Worm (Caenorhabditis elegans) whole organism, dauer: Measurements from ENCODE around the gene F02C9.1.
"Not testable (repeated sequence)": the region's sequence is repeated elsewhere in the genome, so short reads cannot be mapped to it uniquely, and the experiment has no call there.

Experiments
- unc-62 ChIP-seq: sonication (generic microtip); optimal IDR thresholded peaks from 2 replicates; lab custom pipeline; 2017; ENCODE audit warnings: missing biosample characterization, missing genetic modification reagents, missing genetic modification characterization

The F02C9.1 gene

ce11 chrV:3138488-3138887 lies at the start of gene F02C9.1, which contains the start of gene irld-3:
F02C9.1 (plus strand) TSS chrV:3138703.
irld-3 (minus strand) TSS chrV:3138588.
- TF ChIP-seq unc-62 = no peak

DNA sequence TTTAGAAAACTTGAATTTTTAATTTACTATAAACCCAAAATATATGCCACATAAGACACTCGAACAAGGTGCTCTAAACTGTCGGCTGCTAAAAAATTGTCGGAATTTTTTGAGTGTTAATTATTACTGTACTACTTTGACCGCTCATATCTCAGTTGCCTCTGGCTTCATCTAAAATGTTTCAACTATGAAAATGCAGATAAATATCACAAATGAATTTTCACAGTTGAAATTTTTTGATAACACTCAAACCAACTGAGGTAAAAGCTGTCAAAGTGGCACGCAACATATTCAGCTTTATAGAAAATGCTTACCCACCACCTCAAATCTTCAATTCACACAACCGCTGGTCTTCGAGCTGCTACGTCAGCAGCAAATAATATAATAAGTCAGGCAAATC lies 49.7 kb upstream of the F02C9.1 start, which contains the start of gene acs-21:
Gene acs-21, plus strand, starts transcription at position 301 of the 400 bp plus-strand sequence.
- no peak for TF ChIP-seq unc-62

- TF ChIP-seq unc-62 = no peak
Measured at ce11 chrV:3094351-3094750, 44.2 kb upstream of the F02C9.1 start, which contains the start of gene cyp-33C9. cyp-33C9 (minus strand) TSS chrV:3094561.

ce11 chrV:3100527-3100926 lies 38.0 kb upstream of the F02C9.1 start:
- no peak for TF ChIP-seq unc-62

DNA sequence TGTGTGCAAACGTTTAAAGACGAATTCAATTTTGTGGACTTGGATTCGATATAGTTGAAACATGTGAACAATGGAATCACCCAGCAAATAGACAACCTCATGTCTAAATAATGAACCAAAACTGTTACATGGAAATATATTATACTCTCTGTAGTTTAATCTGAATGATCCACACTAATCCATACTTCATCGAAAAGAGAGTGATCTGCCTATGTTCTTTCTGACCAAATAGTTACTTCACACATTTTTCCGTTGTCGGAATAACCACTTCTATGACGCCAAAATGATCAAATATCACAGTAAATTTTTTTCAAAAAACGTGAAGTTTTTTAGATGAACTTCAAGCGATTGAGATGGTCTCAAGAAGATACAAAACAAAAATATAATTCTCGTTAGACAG lies 36.5 kb upstream of the F02C9.1 start, which contains the start of gene Y73C8C.4:
Gene Y73C8C.4, minus strand, starts transcription at position 101 of the 400 bp plus-strand sequence.
- TF ChIP-seq unc-62 = not testable (repeated sequence)

DNA sequence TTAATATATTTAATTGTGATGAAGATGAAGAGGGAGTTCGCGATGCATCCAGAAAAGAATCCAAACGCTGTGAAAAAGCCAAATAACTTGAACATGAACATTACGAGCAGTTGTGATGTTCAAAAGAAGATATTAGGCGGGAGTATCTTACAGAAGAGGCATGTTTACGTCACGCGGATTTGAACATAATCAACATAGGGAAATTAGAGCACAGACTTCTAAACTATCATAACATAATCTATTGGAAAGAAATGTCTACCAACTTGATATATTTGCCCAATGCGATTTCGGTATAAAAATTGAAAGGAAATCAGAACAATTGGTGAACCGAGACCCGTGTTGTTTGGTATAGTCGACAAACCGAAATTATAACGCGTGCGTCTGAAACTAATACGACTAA lies 34.4 kb upstream of the F02C9.1 start, which contains the start of gene str-66:
Gene str-66, minus strand, starts transcription at position 101 of the 400 bp plus-strand sequence.
- no peak for TF ChIP-seq unc-62

ce11 chrV:3105810-3106209 lies 32.7 kb upstream of the F02C9.1 start, which contains the start of gene str-69:
str-69 (minus strand) TSS chrV:3105910.
- TF ChIP-seq unc-62 = no peak

ce11 chrV:3106785-3107184 lies 31.7 kb upstream of the F02C9.1 start:
- TF ChIP-seq unc-62 = no peak

ce11 chrV:3107450-3107849 lies 31.1 kb upstream of the F02C9.1 start, which contains the start of gene str-68:
str-68 (minus strand) TSS chrV:3107550.
- TF ChIP-seq unc-62 = no peak

DNA sequence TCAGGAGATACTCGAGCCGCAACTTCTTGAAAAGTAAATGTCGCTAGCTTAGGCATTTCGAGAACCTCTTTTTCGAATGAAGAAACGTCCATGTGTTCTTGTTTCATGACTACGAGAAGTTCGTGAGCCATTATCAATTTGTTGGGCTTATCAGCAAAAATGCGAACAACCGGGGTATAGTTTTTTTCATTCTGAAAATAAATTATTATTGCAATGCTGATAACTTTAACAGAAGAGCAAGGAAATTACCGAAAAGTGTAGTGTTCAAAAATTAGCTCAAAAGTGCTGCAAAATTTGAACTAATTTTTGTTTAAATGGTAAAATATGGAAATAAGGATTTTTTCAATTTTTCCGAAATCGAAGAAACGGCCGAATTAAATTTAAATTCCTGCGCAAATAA lies 26.3 kb upstream of the F02C9.1 start:
- no peak for TF ChIP-seq unc-62

ce11 chrV:3113751-3114150 lies 24.8 kb upstream of the F02C9.1 start, which contains the start of gene Y73C8C.8:
Y73C8C.8 (minus strand) TSS chrV:3113851.
- TF ChIP-seq unc-62 = no peak

DNA sequence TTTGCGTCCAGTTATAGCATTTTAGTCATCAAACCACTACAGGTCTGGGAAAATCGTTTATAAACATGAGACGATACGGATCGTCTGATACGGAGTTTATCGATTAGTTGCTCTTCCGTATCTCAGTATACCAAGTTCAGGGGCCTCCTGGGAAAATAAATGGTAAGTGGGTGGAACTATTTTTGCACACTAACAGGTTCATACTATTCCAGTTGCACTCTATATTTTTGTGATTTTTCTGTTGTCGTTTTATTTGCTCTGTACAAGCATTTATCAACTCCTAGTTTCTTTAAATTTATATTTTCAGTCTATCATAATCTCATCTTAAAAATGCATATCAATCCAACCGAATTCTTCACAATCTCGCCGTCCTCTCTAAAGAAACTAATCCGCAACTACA lies 23.5 kb upstream of the F02C9.1 start, which contains the start of gene Y73C8C.3:
Gene Y73C8C.3, plus strand, starts transcription at position 301 of the 400 bp plus-strand sequence.
- no peak for TF ChIP-seq unc-62

DNA sequence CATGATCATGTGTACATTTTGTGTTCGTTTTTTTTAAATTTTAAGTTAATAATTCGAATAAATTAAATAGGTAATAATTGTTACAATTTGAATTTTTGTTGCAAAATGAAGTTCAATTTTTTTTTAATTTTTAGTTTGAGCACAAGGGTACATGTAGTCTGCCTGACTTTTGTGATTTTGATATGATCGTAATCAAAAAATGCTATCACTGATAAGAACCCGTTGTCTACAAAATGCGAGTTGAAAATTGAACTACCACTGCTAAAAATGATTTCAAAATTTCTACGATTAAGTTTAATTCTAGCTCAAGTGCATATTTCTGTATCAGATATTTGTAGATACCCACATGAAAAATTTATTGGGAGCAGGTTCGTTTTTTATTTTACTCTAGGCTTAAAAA lies 20.3 kb upstream of the F02C9.1 start, which contains the start of gene clec-210:
Gene clec-210, plus strand, starts transcription at position 211 of the 400 bp plus-strand sequence.
- TF ChIP-seq unc-62 = no peak

DNA sequence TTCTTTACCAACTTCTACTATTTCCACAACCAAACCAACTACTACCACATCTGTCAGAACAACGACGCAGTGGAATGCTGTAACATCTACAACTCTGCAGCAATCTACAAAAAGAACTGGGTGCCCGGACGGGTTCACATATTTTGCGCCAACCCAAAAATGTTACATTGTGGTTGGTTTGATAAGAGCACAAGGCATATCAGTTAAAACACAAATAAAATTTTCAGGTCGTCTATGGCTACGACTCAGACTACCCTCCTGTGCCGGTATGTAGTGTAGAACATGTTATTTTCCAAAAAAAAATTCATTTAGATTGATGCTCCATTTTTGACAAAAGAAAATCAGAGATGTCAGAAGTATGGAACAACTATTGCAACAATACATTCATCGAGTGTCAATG lies 19.3 kb upstream of the F02C9.1 start:
- no peak for TF ChIP-seq unc-62

- no peak for TF ChIP-seq unc-62
Measured at ce11 chrV:3121743-3122142, 16.8 kb upstream of the F02C9.1 start, which contains the start of gene srt-56. srt-56 (minus strand) TSS chrV:3121843.

DNA sequence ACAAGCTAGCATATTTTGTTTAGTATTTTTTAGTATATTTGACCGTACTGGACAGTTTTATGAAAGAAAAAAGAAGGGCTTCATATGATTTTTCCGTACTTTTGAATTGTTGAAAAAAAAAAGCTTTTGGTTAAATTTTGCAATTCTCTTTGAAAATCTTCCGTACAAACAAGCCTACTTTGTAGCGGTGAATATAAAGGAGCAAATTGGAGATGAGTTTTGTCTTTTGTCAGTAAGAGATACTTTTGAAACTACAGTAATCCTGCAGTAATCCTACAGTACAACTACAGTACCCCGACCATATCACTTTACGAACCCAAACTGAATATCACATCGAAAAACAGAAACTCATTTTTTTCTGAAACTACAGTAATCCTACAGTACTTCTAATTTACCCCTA lies 16.1 kb upstream of the F02C9.1 start:
- no peak for TF ChIP-seq unc-62

ce11 chrV:3124912-3125311 lies 13.6 kb upstream of the F02C9.1 start, which contains the start of gene Y73C8C.12:
Y73C8C.12 (plus strand) TSS chrV:3125212.
- TF ChIP-seq unc-62 = no peak

ce11 chrV:3127670-3128069 lies 10.8 kb upstream of the F02C9.1 start, which contains the start of gene Y73C8C.10:
Y73C8C.10 (minus strand) TSS chrV:3127770.
- TF ChIP-seq unc-62 = no peak
